Worm (Caenorhabditis elegans) whole organism, midembryonic: Measurements from ENCODE around the gene W10G11.1.

ENCODE experiments used
- T22C8.4 ChIP-seq: fragments of 200-800 bp; sonication (Bioruptor generic); IDR thresholded peaks from 2 replicates; pipeline ENCODE4 v1.3.6; 2022; ENCODE audit warnings: missing genetic modification characterization, missing compliant biosample characterization
- cog-1 ChIP-seq: sonication (generic microtip); optimal IDR thresholded peaks from 2 replicates; lab custom pipeline; 2016; ENCODE audit warnings: missing genetic modification characterization, missing compliant biosample characterization
- flt-1 ChIP-seq: fragments of 200-800 bp; sonication (Bioruptor generic); IDR thresholded peaks from 2 replicates; pipeline ENCODE4 v1.3.6; 2022; ENCODE audit warnings: missing genetic modification characterization, missing compliant biosample characterization
- tab-1 ChIP-seq: fragments of 200-800 bp; sonication (Bioruptor generic); IDR thresholded peaks from 2 replicates; pipeline ENCODE4 v1.3.6; 2022; ENCODE audit warnings: missing genetic modification characterization, missing compliant biosample characterization

DNA sequence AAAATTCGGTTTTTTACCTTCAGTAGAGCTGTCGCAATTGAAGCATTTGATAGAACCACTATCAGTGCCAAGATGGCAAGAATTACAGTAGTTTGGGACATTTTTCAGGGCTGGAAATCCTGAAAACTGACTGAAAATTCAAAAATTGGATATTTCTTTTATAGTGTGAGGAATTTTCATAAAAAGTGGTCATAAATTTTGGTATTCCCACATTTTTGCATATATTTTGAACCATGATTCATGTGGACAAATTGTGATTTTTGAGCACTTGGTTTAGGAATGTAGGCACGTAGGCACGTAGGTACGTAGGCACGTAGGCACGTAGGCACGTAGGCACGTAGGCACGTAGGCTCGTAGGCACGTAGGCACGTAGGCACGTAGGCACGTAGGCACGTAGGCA, 48.3 kb downstream of the W10G11.1 start, which contains the start of gene Y49F6B.19:
- TF ChIP-seq T22C8.4 (GFP tag; lab: Robert Waterston, UW) (no peak), cog-1 (tag; lab: Kevin White, UChicago) (no peak), tab-1 (GFP tag; lab: Robert Waterston, UW) (no peak), flt-1 (GFP tag; lab: Robert Waterston, UW) (no peak)
